Worm (Caenorhabditis elegans): ENCODE data around the gene ZK353.3.

- TF ChIP-seq him-1 (tag; optimal IDR thresholded peaks at IDR 0.05) (no peak), W03F9.2 (tag; optimal IDR thresholded peaks at IDR 0.05) (no peak), dao-5 (tag; optimal IDR thresholded peaks at IDR 0.05) (no peak)
Measured at ce11 chrIII:8355462-8355815, 40.3 kb upstream of the ZK353.3 start.
